Fruit fly (Drosophila melanogaster) whole organism, wandering third instar larva: ENCODE measurements around the gene RanBP3.

ENCODE experiments used
- Abd-B ChIP-seq: fragments of >200 bp; optimal IDR thresholded peaks from 2 replicates; lab custom pipeline; 2017; ENCODE audit warnings: missing biosample characterization, missing genetic modification characterization
- CG32264 ChIP-seq: fragments of 200-800 bp; sonication (Bioruptor generic); optimal IDR thresholded peaks from 2 replicates; lab custom pipeline; 2016; ENCODE audit warnings: missing biosample characterization, missing genetic modification characterization
- CG9705 ChIP-seq: fragments of 200-800 bp; sonication (Bioruptor generic); optimal IDR thresholded peaks from 2 replicates; lab custom pipeline; 2018; ENCODE audit warnings: missing biosample characterization, mild to moderate bottlenecking, missing genetic modification characterization
- CrebA ChIP-seq: fragments of 200-800 bp; sonication (Bioruptor generic); optimal IDR thresholded peaks from 2 replicates; lab custom pipeline; 2016; ENCODE audit warnings: missing biosample characterization, mild to moderate bottlenecking, missing genetic modification characterization, borderline replicate concordance
- Dfd ChIP-seq: fragments of >200 bp; optimal IDR thresholded peaks from 2 replicates; lab custom pipeline; 2017; ENCODE audit warnings: missing biosample characterization, missing genetic modification characterization
- Dif ChIP-seq: fragments of 200-275, 200-300 bp; sonication (Bioruptor generic); optimal IDR thresholded peaks from 2 replicates; lab custom pipeline; 2018; ENCODE audit warnings: missing biosample characterization, missing genetic modification characterization; ENCODE audit not compliant: partially characterized antibody
- GATAd ChIP-seq: sonication (Bioruptor generic); optimal IDR thresholded peaks from 2 replicates; lab custom pipeline; 2016; ENCODE audit warnings: missing biosample characterization, missing genetic modification characterization
- HLH106 ChIP-seq: fragments of 200-800 bp; optimal IDR thresholded peaks from 3 replicates; lab custom pipeline; 2019; ENCODE audit warnings: missing biosample characterization, mild to moderate bottlenecking, missing genetic modification characterization, moderate library complexity
- Hnf4 ChIP-seq: fragments of 200-800 bp; sonication (Bioruptor generic); optimal IDR thresholded peaks from 2 replicates; lab custom pipeline; 2016; ENCODE audit warnings: missing biosample characterization, mild to moderate bottlenecking, missing genetic modification characterization
- Hr78 ChIP-seq: fragments of >200 bp; optimal IDR thresholded peaks from 2 replicates; lab custom pipeline; 2017; ENCODE audit warnings: missing biosample characterization, missing genetic modification characterization
- Hr83 ChIP-seq: fragments of 200-300 bp; sonication (Bioruptor generic); optimal IDR thresholded peaks from 2 replicates; lab custom pipeline; 2016; ENCODE audit warnings: missing biosample characterization, mild to moderate bottlenecking, missing genetic modification characterization, moderate library complexity; ENCODE audit not compliant: poor library complexity, severe bottlenecking
- Jra ChIP-seq: sonication (Bioruptor generic); optimal IDR thresholded peaks from 2 replicates; lab custom pipeline; 2016; ENCODE audit warnings: missing biosample characterization, missing genetic modification characterization
- Mio ChIP-seq: sonication (Bioruptor generic); optimal IDR thresholded peaks from 2 replicates; lab custom pipeline; 2016; ENCODE audit warnings: missing biosample characterization, missing genetic modification characterization
- Myc ChIP-seq: fragments of >200 bp; optimal IDR thresholded peaks from 2 replicates; lab custom pipeline; 2017
- N ChIP-seq: fragments of >200 bp; optimal IDR thresholded peaks from 2 replicates; lab custom pipeline; 2018; ENCODE audit warnings: missing biosample characterization, missing external identifiers, missing genetic modification characterization
- OdsH ChIP-seq: fragments of 200-800 bp; sonication (Bioruptor generic); optimal IDR thresholded peaks from 2 replicates; lab custom pipeline; 2016; ENCODE audit warnings: missing biosample characterization, mild to moderate bottlenecking, missing genetic modification characterization
- Rel ChIP-seq, 2 experiments: fragments of 200-800 bp; sonication (Bioruptor generic) in 1 of 2; optimal IDR thresholded peaks; 2 replicates in 1 of 2; 3 replicates in 1 of 2; lab custom pipeline; 2016 to 2019; ENCODE audit warnings: mild to moderate bottlenecking in 2 of 2, missing biosample characterization in 2 of 2, missing genetic modification characterization in 2 of 2, moderate library complexity in 1 of 2
- Sp1 ChIP-seq: fragments of 200-800 bp; sonication (Bioruptor generic); optimal IDR thresholded peaks from 3 replicates; lab custom pipeline; 2019; ENCODE audit warnings: missing biosample characterization, mild to moderate bottlenecking, missing genetic modification characterization, moderate library complexity
- Vsx2 ChIP-seq: fragments of 200-300, 225-300 bp; sonication (Bioruptor generic); optimal IDR thresholded peaks from 2 replicates; lab custom pipeline; 2018; ENCODE audit warnings: missing biosample characterization, missing genetic modification characterization; ENCODE audit not compliant: partially characterized antibody
- br ChIP-seq: fragments of 200-800 bp; sonication (Bioruptor generic); optimal IDR thresholded peaks from 2 replicates; lab custom pipeline; 2016; ENCODE audit warnings: missing biosample characterization, missing genetic modification characterization
- brk ChIP-seq: fragments of 200-800 bp; sonication (Bioruptor generic); optimal IDR thresholded peaks from 2 replicates; lab custom pipeline; 2016; ENCODE audit warnings: missing biosample characterization, mild to moderate bottlenecking, missing genetic modification characterization
- dl ChIP-seq, 2 experiments: fragments of 175-275, 200-275 bp in 1 of 2; fragments of 200-275 bp in 1 of 2; sonication (Bioruptor generic); optimal IDR thresholded peaks; lab custom pipeline; 2018; ENCODE audit warnings: mild to moderate bottlenecking in 2 of 2, missing biosample characterization in 2 of 2, missing genetic modification characterization in 2 of 2, moderate library complexity in 2 of 2; ENCODE audit not compliant: partially characterized antibody in 2 of 2, insufficient read depth in 1 of 2
- dmrt93B ChIP-seq: fragments of 200-800 bp; sonication (Bioruptor generic); optimal IDR thresholded peaks from 2 replicates; lab custom pipeline; 2018; ENCODE audit warnings: missing biosample characterization, mild to moderate bottlenecking, missing genetic modification characterization
- dsf ChIP-seq: sonication (Bioruptor generic); optimal IDR thresholded peaks from 2 replicates; lab custom pipeline; 2016; ENCODE audit warnings: missing biosample characterization, missing genetic modification characterization, borderline replicate concordance
- ey ChIP-seq: fragments of 200-800 bp; sonication (Bioruptor generic); optimal IDR thresholded peaks from 2 replicates; lab custom pipeline; 2016; ENCODE audit warnings: missing biosample characterization, missing genetic modification characterization
- foxo ChIP-seq, 2 experiments: fragments of 200-800 bp; sonication (Bioruptor generic); optimal IDR thresholded peaks; 2 replicates in 1 of 2; 3 replicates in 1 of 2; lab custom pipeline; 2016 to 2017; ENCODE audit warnings: missing biosample characterization in 2 of 2, missing genetic modification characterization in 2 of 2
- fru ChIP-seq: fragments of 200-800 bp; sonication (Bioruptor generic); optimal IDR thresholded peaks from 3 replicates; lab custom pipeline; 2016; ENCODE audit warnings: missing biosample characterization, mild to moderate bottlenecking, missing genetic modification characterization
- h ChIP-seq: fragments of 200-800 bp; sonication (Bioruptor generic); optimal IDR thresholded peaks from 3 replicates; lab custom pipeline; 2016; ENCODE audit warnings: missing biosample characterization, mild to moderate bottlenecking, missing genetic modification characterization
- jim ChIP-seq: fragments of 175-275, 200-325 bp; sonication (Bioruptor generic); optimal IDR thresholded peaks from 2 replicates; lab custom pipeline; 2016; ENCODE audit warnings: missing biosample characterization, mild to moderate bottlenecking, missing genetic modification characterization
- lola ChIP-seq: fragments of >200 bp; optimal IDR thresholded peaks from 2 replicates; lab custom pipeline; 2017; ENCODE audit warnings: missing biosample characterization, missing genetic modification characterization
- pan ChIP-seq: fragments of >200 bp; optimal IDR thresholded peaks from 2 replicates; lab custom pipeline; 2017
- psq ChIP-seq: fragments of 200-800 bp; sonication (Bioruptor generic); optimal IDR thresholded peaks from 3 replicates; lab custom pipeline; 2017; ENCODE audit warnings: missing biosample characterization, mild to moderate bottlenecking, missing genetic modification characterization, moderate library complexity
- rgr ChIP-seq: fragments of 200-800 bp; sonication (Bioruptor generic); optimal IDR thresholded peaks from 3 replicates; lab custom pipeline; 2016; ENCODE audit warnings: missing biosample characterization, mild to moderate bottlenecking, missing genetic modification characterization
- sage ChIP-seq: fragments of 200-800 bp; sonication (Bioruptor generic); optimal IDR thresholded peaks from 2 replicates; lab custom pipeline; 2016; ENCODE audit warnings: missing biosample characterization, mild to moderate bottlenecking, missing genetic modification characterization
- sv ChIP-seq: fragments of 200-800 bp; sonication (Bioruptor generic); optimal IDR thresholded peaks from 3 replicates; lab custom pipeline; 2016; ENCODE audit warnings: missing biosample characterization, missing genetic modification characterization
- tai ChIP-seq: sonication (Bioruptor generic); optimal IDR thresholded peaks from 2 replicates; lab custom pipeline; 2016; ENCODE audit warnings: missing biosample characterization, missing genetic modification characterization
- usp ChIP-seq: fragments of >200 bp; optimal IDR thresholded peaks from 2 replicates; lab custom pipeline; 2017; ENCODE audit warnings: missing biosample characterization, missing genetic modification characterization
- woc ChIP-seq: sonication (Bioruptor generic); optimal IDR thresholded peaks from 2 replicates; lab custom pipeline; 2016; ENCODE audit warnings: missing biosample characterization, mild to moderate bottlenecking, missing genetic modification characterization

The RanBP3 gene

dm6 chr3R:23773610-23774364, 21.2 kb upstream of the RanBP3 start, which contains the start of gene CG10208:
Gene CG10208 (minus strand): TSS chr3R:23774127.
- TF ChIP-seq h (GFP tag; lab: Kevin White, UChicago): peak; percentile 3
- peak; percentile 7 for TF ChIP-seq Hr83 (GFP tag; lab: Kevin White, UChicago)
- no peak for TF ChIP-seq ey (GFP tag; lab: Kevin White, UChicago)
- no peak for TF ChIP-seq brk (GFP tag; lab: Kevin White, UChicago)
- TF ChIP-seq Hnf4: no peak
- no peak for TF ChIP-seq GATAd (GFP tag; lab: Kevin White, UChicago)
- no peak for TF ChIP-seq Rel (GFP tag; optimal IDR thresholded peaks at IDR 0.05; lab: Kevin White, UChicago)
- peak; percentile 47 for TF ChIP-seq Rel (tag; optimal IDR thresholded peaks at IDR 0.05; lab: Kevin White, UChicago)
- no peak for TF ChIP-seq foxo (GFP tag; optimal IDR thresholded peaks at IDR 0.05; lab: Kevin White, UChicago)
- no peak for TF ChIP-seq CG9705 (GFP tag; lab: Kevin White, UChicago)
- TF ChIP-seq Sp1 (GFP tag; lab: Kevin White, UChicago): no peak
- TF ChIP-seq Abd-B (GFP tag; lab: Kevin White, UChicago): no peak

dm6 chr3R:23772808-23773207, 20.2 kb upstream of the RanBP3 start, which contains the start of gene tst:
Gene tst (minus strand): TSS chr3R:23772859.
- peak; percentile 45 for TF ChIP-seq CG9705 (GFP tag; lab: Kevin White, UChicago)
- no peak for TF ChIP-seq Vsx2
- TF ChIP-seq tai (GFP tag; lab: Kevin White, UChicago): no peak
- TF ChIP-seq lola (GFP tag; lab: Kevin White, UChicago): no peak
- TF ChIP-seq dmrt93B (GFP tag; lab: Kevin White, UChicago): peak; percentile 84
- no peak for TF ChIP-seq Dfd (GFP tag; lab: Kevin White, UChicago)
- TF ChIP-seq CrebA: no peak
- peak; percentile 84 for TF ChIP-seq Sp1 (GFP tag; lab: Kevin White, UChicago)
- peak; percentile 80 for TF ChIP-seq fru (GFP tag; lab: Kevin White, UChicago)
- peak; percentile 69 for TF ChIP-seq br (GFP tag; lab: Kevin White, UChicago)
- peak; percentile 85 for TF ChIP-seq h (GFP tag; lab: Kevin White, UChicago)
- TF ChIP-seq pan: no peak
- peak; percentile 43 for TF ChIP-seq GATAd (GFP tag; lab: Kevin White, UChicago)
- TF ChIP-seq dl (GFP tag; optimal IDR thresholded peaks at IDR 0.05; lab: Kevin White, UChicago; ENCODE audit: insufficient read depth in 1 of 2, partially characterized antibody in 2 of 2): no peak
- peak; percentile 92 for TF ChIP-seq HLH106 (tag; lab: Kevin White, UChicago)
- TF ChIP-seq Myc (lab: Kevin White, UChicago): no peak
- peak in 1 of 2 experiments; percentile 94 for TF ChIP-seq foxo (GFP tag; optimal IDR thresholded peaks at IDR 0.05; lab: Kevin White, UChicago)
- no peak for TF ChIP-seq Dif (GFP tag; lab: Kevin White, UChicago)
- TF ChIP-seq dsf (GFP tag; lab: Kevin White, UChicago): no peak
- peak; percentile 92 for TF ChIP-seq rgr
- TF ChIP-seq Hnf4: no peak
- peak; percentile 88 for TF ChIP-seq psq (GFP tag; lab: Kevin White, UChicago)
- no peak for TF ChIP-seq N
- no peak for TF ChIP-seq usp (GFP tag; lab: Kevin White, UChicago)
- no peak for TF ChIP-seq sage (GFP tag; lab: Kevin White, UChicago)
- peak; percentile 68 for TF ChIP-seq ey (GFP tag; lab: Kevin White, UChicago)
- TF ChIP-seq Hr83 (GFP tag; lab: Kevin White, UChicago): peak; percentile 22
- no peak for TF ChIP-seq CG32264
- TF ChIP-seq Mio: no peak
- TF ChIP-seq jim (GFP tag; lab: Kevin White, UChicago): no peak
- no peak for TF ChIP-seq Hr78 (GFP tag; lab: Kevin White, UChicago)
- TF ChIP-seq woc: no peak
- TF ChIP-seq brk (GFP tag; lab: Kevin White, UChicago): no peak
- TF ChIP-seq OdsH: peak; percentile 86
- no peak for TF ChIP-seq Rel (GFP tag; optimal IDR thresholded peaks at IDR 0.05; lab: Kevin White, UChicago)
- TF ChIP-seq Rel (tag; optimal IDR thresholded peaks at IDR 0.05; lab: Kevin White, UChicago): peak; percentile 70
- peak; percentile 58 for TF ChIP-seq sv
- TF ChIP-seq Abd-B (GFP tag; lab: Kevin White, UChicago): no peak
- TF ChIP-seq Jra: no peak
